Worm (Caenorhabditis elegans): ENCODE results near the gene cisd-1.

Gene cisd-1

ce11 chrII:11484600-11484999 lies 15.2 kb upstream of the cisd-1 start:
- no peak for TF ChIP-seq elt-3 (tag; optimal IDR thresholded peaks at IDR 0.05)
- TF ChIP-seq nhr-28 (tag; optimal IDR thresholded peaks at IDR 0.05) = peak; percentile 48
- no peak for TF ChIP-seq nhr-12 (tag; optimal IDR thresholded peaks at IDR 0.05)
- TF ChIP-seq tbx-8 (GFP tag; optimal IDR thresholded peaks at IDR 0.05) = peak; percentile 93
- peak; percentile 94 for TF ChIP-seq unc-120 (tag; optimal IDR thresholded peaks at IDR 0.05; ENCODE audit: poor library complexity, severe bottlenecking)
- TF ChIP-seq zip-8 (tag; optimal IDR thresholded peaks at IDR 0.05) = no peak
- TF ChIP-seq sem-2 (GFP tag; optimal IDR thresholded peaks at IDR 0.05) = peak; percentile 94
- TF ChIP-seq snpc-4 (tag; optimal IDR thresholded peaks at IDR 0.05) = no peak
- peak; percentile 99 for TF ChIP-seq mls-2 (tag; optimal IDR thresholded peaks at IDR 0.05)
- peak; percentile 80 for TF ChIP-seq mep-1 (tag; optimal IDR thresholded peaks at IDR 0.05)
- TF ChIP-seq blmp-1 (tag; optimal IDR thresholded peaks at IDR 0.05) = no peak
- TF ChIP-seq sptf-1 (tag; optimal IDR thresholded peaks at IDR 0.05) = peak; percentile 100
- TF ChIP-seq unc-62 (GFP tag; optimal IDR thresholded peaks at IDR 0.05) = peak; percentile 74
- peak; percentile 96 for TF ChIP-seq flh-1 (GFP tag; optimal IDR thresholded peaks at IDR 0.05)
- peak; percentile 96 for TF ChIP-seq lin-32 (GFP tag; optimal IDR thresholded peaks at IDR 0.05)
- no peak for TF ChIP-seq nhr-237 (tag; optimal IDR thresholded peaks at IDR 0.05)
- TF ChIP-seq lin-13 (tag; optimal IDR thresholded peaks at IDR 0.05) = peak; percentile 81
- no peak for TF ChIP-seq mab-5 (tag; optimal IDR thresholded peaks at IDR 0.05)
- TF ChIP-seq unc-39 (tag; optimal IDR thresholded peaks at IDR 0.05) = no peak
- peak; percentile 84 for TF ChIP-seq lsy-2 (tag; optimal IDR thresholded peaks at IDR 0.05)
- no peak for TF ChIP-seq ces-1 (GFP tag; optimal IDR thresholded peaks at IDR 0.05)
- TF ChIP-seq nhr-2 (tag; optimal IDR thresholded peaks at IDR 0.05) = no peak
- peak; percentile 95 for TF ChIP-seq ham-2 (GFP tag; optimal IDR thresholded peaks at IDR 0.05)
- TF ChIP-seq ceh-39 (tag; optimal IDR thresholded peaks at IDR 0.05) = no peak
- peak; percentile 92 for TF ChIP-seq bed-3 (GFP tag; optimal IDR thresholded peaks at IDR 0.05)
- TF ChIP-seq nhr-76 (tag; optimal IDR thresholded peaks at IDR 0.05) = no peak
- no peak for TF ChIP-seq hlh-1 (tag; optimal IDR thresholded peaks at IDR 0.05)
- peak; percentile 66 for TF ChIP-seq pha-4 (tag; optimal IDR thresholded peaks at IDR 0.05)
- TF ChIP-seq elt-1 (tag; optimal IDR thresholded peaks at IDR 0.05; ENCODE audit: borderline replicate concordance, insufficient read depth) = no peak
- TF ChIP-seq drap-1 (GFP tag; optimal IDR thresholded peaks at IDR 0.05) = peak; percentile 98
- peak; percentile 58 for TF ChIP-seq ztf-11 (tag; optimal IDR thresholded peaks at IDR 0.05)
- TF ChIP-seq cnd-1 (tag; optimal IDR thresholded peaks at IDR 0.05) = peak; percentile 98
- TF ChIP-seq ceh-83 (GFP tag; optimal IDR thresholded peaks at IDR 0.05) = peak; percentile 99
- TF ChIP-seq M03D4.4 (tag; optimal IDR thresholded peaks at IDR 0.05) = peak; percentile 97
- peak; percentile 93 for TF ChIP-seq ceh-43 (GFP tag; optimal IDR thresholded peaks at IDR 0.05)

ce11 chrII:11479076-11479475 lies 9.7 kb upstream of the cisd-1 start, which contains the start of gene W02B12.12:
TSS of gene W02B12.12 (minus strand) at chrII:11479176.
- no peak for TF ChIP-seq sptf-1 (tag; optimal IDR thresholded peaks at IDR 0.05)
- TF ChIP-seq nhr-28 (tag; optimal IDR thresholded peaks at IDR 0.05) = no peak
- no peak for TF ChIP-seq zip-8 (tag; optimal IDR thresholded peaks at IDR 0.05)
- TF ChIP-seq ceh-43 (GFP tag; optimal IDR thresholded peaks at IDR 0.05) = no peak
- no peak for TF ChIP-seq ceh-83 (GFP tag; optimal IDR thresholded peaks at IDR 0.05)
- TF ChIP-seq elt-3 (tag; optimal IDR thresholded peaks at IDR 0.05) = no peak
- no peak for TF ChIP-seq snpc-4 (tag; optimal IDR thresholded peaks at IDR 0.05)
- no peak for TF ChIP-seq mab-5 (tag; optimal IDR thresholded peaks at IDR 0.05)

ce11 chrII:11476410-11476809 lies 7.0 kb upstream of the cisd-1 start, which contains the start of gene W02B12.16:
TSS of gene W02B12.16 (minus strand) at chrII:11476510.
- TF ChIP-seq tbx-8 (GFP tag; optimal IDR thresholded peaks at IDR 0.05) = no peak
- no peak for TF ChIP-seq nhr-237 (tag; optimal IDR thresholded peaks at IDR 0.05)
- no peak for TF ChIP-seq nhr-2 (tag; optimal IDR thresholded peaks at IDR 0.05)
- no peak for TF ChIP-seq ces-1 (GFP tag; optimal IDR thresholded peaks at IDR 0.05)
- TF ChIP-seq elt-3 (tag; optimal IDR thresholded peaks at IDR 0.05) = no peak
- no peak for TF ChIP-seq snpc-4 (tag; optimal IDR thresholded peaks at IDR 0.05)

ce11 chrII:11473525-11474181 lies 4.2 kb upstream of the cisd-1 start, which contains the start of the genes metl-1 and W02B12.11:
TSS of gene metl-1 (minus strand) at chrII:11473575.
TSS of gene W02B12.11 (plus strand) at chrII:11473861.
- no peak for TF ChIP-seq snpc-4 (tag; optimal IDR thresholded peaks at IDR 0.05)
- TF ChIP-seq nhr-237 (tag; optimal IDR thresholded peaks at IDR 0.05) = peak; percentile 5
- no peak for TF ChIP-seq ceh-39 (tag; optimal IDR thresholded peaks at IDR 0.05)
- TF ChIP-seq M03D4.4 (tag; optimal IDR thresholded peaks at IDR 0.05) = peak; percentile 70
- TF ChIP-seq nhr-76 (tag; optimal IDR thresholded peaks at IDR 0.05) = no peak
- TF ChIP-seq sem-2 (GFP tag; optimal IDR thresholded peaks at IDR 0.05) = no peak
- no peak for TF ChIP-seq tbx-8 (GFP tag; optimal IDR thresholded peaks at IDR 0.05)
- TF ChIP-seq zip-8 (tag; optimal IDR thresholded peaks at IDR 0.05) = no peak
- TF ChIP-seq pha-4 (tag; optimal IDR thresholded peaks at IDR 0.05) = peak; percentile 69
- TF ChIP-seq unc-62 (GFP tag; optimal IDR thresholded peaks at IDR 0.05) = no peak
- no peak for TF ChIP-seq hlh-1 (tag; optimal IDR thresholded peaks at IDR 0.05)
- no peak for TF ChIP-seq flh-1 (GFP tag; optimal IDR thresholded peaks at IDR 0.05)
- TF ChIP-seq lin-32 (GFP tag; optimal IDR thresholded peaks at IDR 0.05) = no peak
- no peak for TF ChIP-seq blmp-1 (tag; optimal IDR thresholded peaks at IDR 0.05)
- peak; percentile 89 for TF ChIP-seq mep-1 (tag; optimal IDR thresholded peaks at IDR 0.05)
- TF ChIP-seq nhr-28 (tag; optimal IDR thresholded peaks at IDR 0.05) = no peak
- peak; percentile 80 for TF ChIP-seq lin-13 (tag; optimal IDR thresholded peaks at IDR 0.05)
- TF ChIP-seq drap-1 (GFP tag; optimal IDR thresholded peaks at IDR 0.05) = peak; percentile 54
- TF ChIP-seq cnd-1 (tag; optimal IDR thresholded peaks at IDR 0.05) = peak; percentile 51
- no peak for TF ChIP-seq ceh-83 (GFP tag; optimal IDR thresholded peaks at IDR 0.05)
- no peak for TF ChIP-seq unc-39 (tag; optimal IDR thresholded peaks at IDR 0.05)
- TF ChIP-seq ces-1 (GFP tag; optimal IDR thresholded peaks at IDR 0.05) = peak; percentile 82
- TF ChIP-seq nhr-2 (tag; optimal IDR thresholded peaks at IDR 0.05) = no peak
- peak; percentile 34 for TF ChIP-seq unc-120 (tag; optimal IDR thresholded peaks at IDR 0.05; ENCODE audit: poor library complexity, severe bottlenecking)
- no peak for TF ChIP-seq ham-2 (GFP tag; optimal IDR thresholded peaks at IDR 0.05)
- TF ChIP-seq lsy-2 (tag; optimal IDR thresholded peaks at IDR 0.05) = peak; percentile 74
- TF ChIP-seq nhr-12 (tag; optimal IDR thresholded peaks at IDR 0.05) = no peak
- peak; percentile 67 for TF ChIP-seq ceh-43 (GFP tag; optimal IDR thresholded peaks at IDR 0.05)
- peak; percentile 19 for TF ChIP-seq bed-3 (GFP tag; optimal IDR thresholded peaks at IDR 0.05)
- peak; percentile 53 for TF ChIP-seq mls-2 (tag; optimal IDR thresholded peaks at IDR 0.05)
- no peak for TF ChIP-seq elt-3 (tag; optimal IDR thresholded peaks at IDR 0.05)
- no peak for TF ChIP-seq ztf-11 (tag; optimal IDR thresholded peaks at IDR 0.05)
- TF ChIP-seq elt-1 (tag; optimal IDR thresholded peaks at IDR 0.05; ENCODE audit: borderline replicate concordance, insufficient read depth) = no peak
- peak; percentile 81 for TF ChIP-seq sptf-1 (tag; optimal IDR thresholded peaks at IDR 0.05)
